Worm (Caenorhabditis elegans): ENCODE measurements around the gene F44E7.9.
"Not testable (repeated sequence)": the region's sequence is repeated elsewhere in the genome, so short reads cannot be mapped to it uniquely, and the experiment has no call there.

The F44E7.9 gene

DNA sequence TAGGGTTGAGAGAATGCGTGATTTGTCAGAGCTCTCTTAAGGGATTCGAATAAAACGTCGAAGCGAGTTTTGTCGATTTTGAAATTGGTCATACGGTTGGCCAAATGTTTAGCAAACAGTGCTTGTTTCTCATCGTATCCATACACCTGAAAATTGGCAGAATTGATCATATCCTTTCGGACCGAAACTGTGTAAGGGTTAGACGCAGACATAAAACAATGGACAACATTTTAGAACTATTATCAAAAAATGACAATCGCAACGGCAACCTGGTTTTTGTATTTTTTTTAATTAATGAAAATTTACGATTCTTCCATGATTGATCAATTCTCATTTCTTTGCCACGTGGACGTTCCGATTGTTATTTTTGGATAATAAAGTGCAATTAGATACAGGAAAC is 16.9 kb upstream of the F44E7.9 start:
- no peak for TF ChIP-seq unc-62 (GFP tag; optimal IDR thresholded peaks at IDR 0.05)

DNA sequence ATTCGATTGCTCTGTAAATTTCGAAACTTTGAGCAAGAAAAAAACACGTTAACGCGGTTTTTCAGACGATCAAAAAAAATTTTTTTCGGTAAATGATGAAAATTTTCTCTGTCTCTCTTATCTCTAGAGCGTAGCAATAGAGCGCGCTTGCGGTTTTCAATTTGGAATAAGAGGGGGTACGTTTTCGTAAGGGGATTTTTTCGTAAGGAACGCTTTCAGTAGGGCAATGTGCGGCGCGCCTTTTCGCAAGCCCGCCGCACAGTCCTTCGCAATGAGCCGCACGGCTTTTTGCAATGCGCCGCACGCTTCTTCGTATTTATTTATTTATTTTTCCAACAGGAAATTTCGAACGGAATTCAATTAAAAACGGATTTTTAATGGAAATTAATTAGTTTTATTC is 14.1 kb upstream of the F44E7.9 start, which contains the start of gene F44E7.4:
TSS of gene F44E7.4 (minus strand) at position 13 of the 400 bp plus-strand sequence.
- TF ChIP-seq unc-62 (GFP tag; optimal IDR thresholded peaks at IDR 0.05), result not testable (repeated sequence)

DNA sequence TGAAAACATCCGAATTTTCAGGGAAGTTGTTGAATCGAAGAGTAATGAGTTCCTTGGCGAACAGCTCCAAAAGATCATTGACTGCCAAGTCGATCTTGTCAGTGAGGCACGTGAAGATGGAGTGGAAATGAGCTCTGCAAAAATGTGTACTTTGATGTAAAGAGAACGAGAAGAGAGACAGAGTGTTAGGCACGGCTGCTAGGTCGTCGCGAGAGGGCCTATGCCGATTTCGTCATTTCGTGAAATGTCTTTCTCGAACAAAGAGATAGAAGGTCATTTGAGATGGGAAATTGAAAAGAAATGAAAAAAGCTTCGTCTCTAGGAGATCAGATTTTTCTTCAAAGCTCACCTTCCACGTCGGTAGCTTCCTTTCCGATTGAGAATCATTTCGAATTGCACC is 11.0 kb upstream of the F44E7.9 start:
- no peak for TF ChIP-seq unc-62 (GFP tag; optimal IDR thresholded peaks at IDR 0.05)

DNA sequence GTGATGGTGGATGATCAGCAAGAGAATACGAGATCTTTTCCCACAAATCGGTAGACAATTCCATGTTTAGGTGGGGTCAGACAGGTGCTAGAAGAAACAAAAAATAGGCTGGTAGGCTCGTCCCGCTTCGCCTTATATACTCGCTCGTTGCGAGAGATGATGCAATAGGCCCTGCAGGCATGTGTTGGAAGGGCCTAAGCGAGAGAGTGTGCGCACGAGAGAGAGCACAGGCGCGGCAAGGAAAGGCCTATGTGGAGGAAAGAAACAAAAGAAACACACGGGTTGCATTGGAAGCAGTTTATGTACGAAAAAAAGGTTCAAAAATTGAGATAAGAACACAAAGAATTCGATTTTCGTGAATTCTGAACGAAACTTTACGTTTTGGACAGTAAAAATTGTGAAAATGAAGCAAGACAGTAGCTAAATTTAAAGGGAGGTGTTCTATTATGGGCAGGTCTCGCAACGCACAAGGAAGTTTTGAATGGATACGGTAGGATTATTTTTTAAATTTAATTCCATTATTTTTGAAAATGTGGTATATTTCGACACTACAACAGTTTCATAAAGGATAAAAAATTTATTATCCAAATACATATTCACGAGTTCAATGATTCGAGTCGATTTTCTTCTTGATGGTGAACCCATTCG is 10.2 kb upstream of the F44E7.9 start, which contains the start of gene F44E7.5:
TSS of gene F44E7.5 (minus strand) at position 210 of the 648 bp plus-strand sequence.
- TF ChIP-seq unc-62 (GFP tag; optimal IDR thresholded peaks at IDR 0.05), result no peak

DNA sequence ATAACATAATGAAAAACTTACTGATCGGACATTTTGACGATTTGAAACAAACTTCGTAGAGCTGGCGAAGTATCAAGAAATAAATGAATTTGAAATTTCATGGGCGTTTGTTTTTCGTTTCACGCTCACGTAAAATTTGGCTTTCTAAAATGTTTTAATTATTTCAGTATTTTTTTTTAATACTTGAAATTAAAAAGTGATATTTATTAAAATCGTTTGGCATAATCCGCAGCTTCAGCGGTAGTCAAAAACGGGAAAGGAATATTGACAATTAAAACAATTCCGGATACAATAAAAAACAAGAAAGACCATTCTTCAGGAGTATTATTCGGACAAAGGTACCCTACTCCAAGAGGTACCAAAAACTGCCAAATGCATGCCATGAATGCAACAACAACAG is 8.3 kb upstream of the F44E7.9 start, which contains the start of gene fbxa-183:
TSS of gene fbxa-183 (minus strand) at position 101 of the 400 bp plus-strand sequence.
- TF ChIP-seq unc-62 (GFP tag; optimal IDR thresholded peaks at IDR 0.05), result no peak

DNA sequence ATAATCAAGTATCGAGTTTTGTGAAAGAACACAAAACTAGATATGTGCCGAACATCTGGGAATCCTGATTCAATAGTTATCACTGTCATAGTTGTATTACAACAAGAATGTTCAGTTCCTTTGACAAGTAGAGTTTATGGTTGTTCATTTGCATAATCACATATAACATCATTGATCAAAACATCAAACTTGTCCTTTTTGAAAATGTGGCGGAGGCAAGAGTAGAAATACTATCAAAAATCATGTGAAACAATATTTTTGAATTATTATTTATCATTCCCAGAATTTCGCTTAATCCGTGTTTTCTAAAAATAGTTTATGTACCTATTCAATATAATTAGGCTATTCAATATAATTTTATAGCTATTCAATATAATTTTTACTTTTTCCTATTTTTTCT is 5.7 kb upstream of the F44E7.9 start, which contains the start of gene F44E7.7:
TSS of gene F44E7.7 (minus strand) at position 101 of the 400 bp plus-strand sequence.
- TF ChIP-seq unc-62 (GFP tag; optimal IDR thresholded peaks at IDR 0.05), result no peak

DNA sequence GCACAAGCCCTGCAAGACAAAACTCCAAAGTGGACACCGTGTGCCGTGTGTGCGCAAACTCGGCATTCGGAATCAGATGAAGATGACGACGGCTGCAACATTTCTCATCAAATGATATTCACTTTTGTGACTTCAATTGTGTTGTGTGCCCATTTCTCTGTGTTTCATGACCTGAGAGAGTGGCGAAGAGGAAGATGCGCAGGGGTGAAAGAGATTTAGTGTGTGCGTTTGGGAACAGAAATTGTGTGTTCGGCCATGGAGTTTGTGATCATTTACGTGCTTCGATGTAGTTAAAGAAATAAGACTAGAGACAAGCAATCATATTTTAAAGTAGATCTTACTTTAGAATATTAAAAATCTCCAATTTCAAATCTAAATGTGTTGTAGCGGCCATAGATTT is 2.4 kb upstream of the F44E7.9 start:
- no peak for TF ChIP-seq unc-62 (GFP tag; optimal IDR thresholded peaks at IDR 0.05)

DNA sequence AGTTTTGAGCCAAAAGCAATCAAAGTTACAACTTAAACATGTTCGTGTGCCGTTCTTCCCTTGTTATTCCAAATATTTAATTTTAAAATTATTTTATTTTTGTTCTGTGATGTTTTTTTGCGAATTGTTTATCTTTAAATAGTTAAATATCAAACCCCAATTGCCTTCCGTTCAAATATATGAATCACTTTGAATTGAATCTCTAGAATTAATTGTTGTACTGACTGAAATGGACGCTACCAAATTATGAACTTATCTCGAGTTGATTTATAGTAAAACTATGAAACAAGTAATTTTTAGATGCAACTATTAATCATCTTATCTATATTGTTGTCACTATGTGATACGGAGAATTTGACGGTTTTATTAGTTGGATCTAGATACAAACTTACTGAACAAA is 1.0 kb downstream of the F44E7.9 start, which contains the start of gene ZC250.2:
TSS of gene ZC250.2 (plus strand) at position 301 of the 400 bp plus-strand sequence.
- no peak for TF ChIP-seq unc-62 (GFP tag; optimal IDR thresholded peaks at IDR 0.05)

DNA sequence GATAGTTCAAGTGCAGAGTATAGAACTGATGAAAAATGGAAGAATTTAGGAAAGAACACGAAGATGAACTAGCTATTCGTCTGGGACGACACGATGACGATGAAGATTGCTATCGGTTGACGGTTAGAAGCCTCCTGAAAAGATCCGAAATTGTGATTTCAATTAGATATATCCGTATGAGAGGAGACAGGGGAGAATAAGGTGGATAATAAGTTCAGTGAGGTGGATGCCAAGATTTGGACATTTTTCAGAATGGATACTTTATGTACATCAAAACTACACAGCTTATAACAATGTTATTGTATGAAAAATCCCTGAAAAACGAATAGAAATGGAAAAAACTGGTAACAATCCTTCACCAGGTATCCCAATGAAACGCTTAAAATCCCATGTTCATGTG is 7.1 kb downstream of the F44E7.9 start, which contains the start of gene nstp-3:
TSS of gene nstp-3 (minus strand) at position 101 of the 400 bp plus-strand sequence.
- no peak for TF ChIP-seq unc-62 (GFP tag; optimal IDR thresholded peaks at IDR 0.05)

DNA sequence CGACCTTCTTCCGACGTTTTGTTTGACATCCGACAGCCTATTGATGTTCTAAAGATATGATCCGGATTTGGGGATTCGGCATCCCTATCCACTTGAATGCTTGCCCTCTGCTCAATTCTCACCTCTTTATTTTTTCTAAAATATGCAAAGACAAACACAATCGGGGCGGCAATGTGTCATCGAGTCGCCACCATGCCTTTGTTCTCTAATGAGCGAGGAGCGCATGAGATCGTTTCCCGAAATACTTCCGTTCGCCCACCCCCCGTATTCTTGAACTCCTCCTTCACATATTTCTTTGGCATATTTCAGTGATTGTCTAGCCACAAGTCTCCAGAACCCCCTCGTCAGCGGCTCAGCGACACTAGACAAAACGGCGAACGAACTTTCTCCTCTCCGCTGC is 8.3 kb downstream of the F44E7.9 start, which contains the start of gene cyn-17:
TSS of gene cyn-17 (plus strand) at position 301 of the 400 bp plus-strand sequence.
- no peak for TF ChIP-seq unc-62 (GFP tag; optimal IDR thresholded peaks at IDR 0.05)

DNA sequence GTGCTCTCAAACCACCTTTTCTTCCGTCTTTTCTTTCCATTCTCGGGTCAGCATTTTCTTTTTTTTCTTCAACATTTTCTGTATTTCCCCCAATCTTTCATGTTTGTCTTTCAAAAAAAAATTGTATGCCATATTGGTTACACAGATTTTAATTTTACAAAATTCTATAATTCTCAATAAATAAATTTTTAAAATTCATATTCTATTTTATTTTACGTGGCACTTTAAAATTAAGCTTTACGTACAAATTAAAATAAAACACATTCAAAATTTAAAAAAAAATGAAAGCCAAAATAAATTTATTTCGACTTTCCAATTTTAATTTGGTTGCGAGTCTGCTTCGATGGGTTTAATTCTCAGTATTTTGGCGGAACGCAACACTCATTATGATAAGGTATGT is 14.4 kb downstream of the F44E7.9 start, which contains the start of gene ZC250.5:
TSS of gene ZC250.5 (plus strand) at position 301 of the 400 bp plus-strand sequence.
- no peak for TF ChIP-seq unc-62 (GFP tag; optimal IDR thresholded peaks at IDR 0.05)

DNA sequence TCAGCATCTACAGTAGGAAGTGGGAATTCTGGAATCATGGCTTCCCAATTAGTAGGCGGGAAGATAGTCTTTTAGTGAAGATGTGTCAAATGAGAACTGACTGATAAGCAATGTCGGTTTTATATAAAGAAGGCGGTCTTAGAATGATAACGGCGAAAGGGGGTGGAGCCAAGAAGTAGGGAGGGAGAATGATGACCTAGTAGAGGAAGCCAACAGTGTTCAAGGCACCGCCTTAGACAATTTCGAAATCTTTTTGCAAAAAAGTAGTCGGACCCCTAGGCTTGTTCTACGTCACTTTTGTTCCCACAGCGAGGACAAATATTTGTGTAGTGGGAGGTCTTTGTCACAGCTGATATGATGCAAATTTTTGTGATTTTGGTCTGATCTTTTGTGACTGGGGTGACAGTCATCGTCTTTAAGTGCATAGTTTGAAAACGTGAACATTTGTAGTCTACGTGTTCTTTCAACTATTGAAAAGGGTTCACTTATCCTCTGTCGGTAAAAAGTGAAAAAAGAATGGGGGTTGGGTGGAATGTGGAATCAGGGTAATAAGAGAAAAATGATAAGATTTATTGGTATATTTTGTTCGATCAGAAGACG is 22.1 kb downstream of the F44E7.9 start, which contains the start of gene ZC250.4:
TSS of gene ZC250.4 (minus strand) at position 78 of the 600 bp plus-strand sequence.
- TF ChIP-seq unc-62 (GFP tag; optimal IDR thresholded peaks at IDR 0.05), result no peak

DNA sequence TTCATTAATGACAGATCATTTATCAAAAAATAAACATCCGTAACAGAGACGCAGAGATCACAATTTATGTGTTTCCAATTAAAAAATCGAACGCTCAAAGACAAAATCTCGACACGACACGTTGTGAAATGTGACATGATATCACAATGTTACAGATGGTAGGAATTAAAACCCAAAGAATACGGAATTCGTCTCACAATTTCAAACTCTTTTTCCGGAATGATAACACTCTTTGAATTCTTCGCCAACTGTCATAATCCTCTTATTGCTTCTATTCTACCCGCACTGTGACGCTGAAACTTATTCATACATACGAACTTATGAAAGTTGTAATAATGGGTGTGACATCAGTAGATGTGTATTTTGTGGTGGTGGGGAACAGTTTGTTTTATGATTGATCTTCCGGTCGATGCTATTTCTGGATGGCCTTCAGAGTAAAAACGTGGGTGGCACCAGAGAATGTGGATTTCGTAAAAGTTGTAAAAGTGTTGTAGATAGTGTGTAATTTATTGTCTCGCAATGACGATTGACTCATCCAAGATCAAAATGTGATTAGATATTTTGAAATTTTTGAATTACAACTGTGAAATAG is 25.5 kb downstream of the F44E7.9 start:
- no peak for TF ChIP-seq unc-62 (GFP tag; optimal IDR thresholded peaks at IDR 0.05)

DNA sequence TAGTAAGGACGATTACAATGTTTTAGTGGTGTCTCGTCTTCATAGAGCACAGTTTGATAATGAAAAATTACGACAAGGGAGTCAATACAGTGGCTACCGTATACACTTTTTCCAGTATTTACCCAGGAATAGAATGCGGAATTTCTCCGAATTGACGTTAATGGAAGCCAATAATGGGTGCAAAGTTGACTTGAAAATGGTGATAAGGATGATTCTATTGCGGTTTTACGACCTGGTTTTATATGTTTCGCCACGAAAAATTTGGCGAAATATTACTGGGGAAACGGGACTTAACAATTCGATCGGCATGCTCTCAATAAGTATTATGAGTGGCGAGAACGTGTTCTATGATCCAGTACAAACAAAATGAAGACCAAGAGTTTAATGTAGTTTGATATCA is 28.9 kb downstream of the F44E7.9 start:
- no peak for TF ChIP-seq unc-62 (GFP tag; optimal IDR thresholded peaks at IDR 0.05)

DNA sequence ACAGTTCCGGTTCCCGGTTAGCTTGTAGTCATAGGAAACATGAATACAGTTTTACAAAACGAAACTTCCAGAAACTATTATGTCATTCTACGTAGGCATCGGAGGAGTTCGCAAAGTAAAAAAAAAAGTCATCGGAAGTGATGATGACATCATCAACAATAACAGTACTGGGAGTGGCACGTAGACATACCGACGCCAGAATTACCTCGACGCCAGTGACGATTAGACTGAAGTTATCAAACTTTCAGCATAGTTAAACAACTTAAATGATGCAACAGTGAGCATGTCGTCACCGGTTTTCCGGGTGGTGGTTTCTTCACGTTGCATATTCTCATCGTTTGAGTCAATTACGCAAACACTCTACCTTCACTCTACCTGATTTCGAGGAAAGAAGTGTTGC is 29.4 kb downstream of the F44E7.9 start:
- no peak for TF ChIP-seq unc-62 (GFP tag; optimal IDR thresholded peaks at IDR 0.05)

DNA sequence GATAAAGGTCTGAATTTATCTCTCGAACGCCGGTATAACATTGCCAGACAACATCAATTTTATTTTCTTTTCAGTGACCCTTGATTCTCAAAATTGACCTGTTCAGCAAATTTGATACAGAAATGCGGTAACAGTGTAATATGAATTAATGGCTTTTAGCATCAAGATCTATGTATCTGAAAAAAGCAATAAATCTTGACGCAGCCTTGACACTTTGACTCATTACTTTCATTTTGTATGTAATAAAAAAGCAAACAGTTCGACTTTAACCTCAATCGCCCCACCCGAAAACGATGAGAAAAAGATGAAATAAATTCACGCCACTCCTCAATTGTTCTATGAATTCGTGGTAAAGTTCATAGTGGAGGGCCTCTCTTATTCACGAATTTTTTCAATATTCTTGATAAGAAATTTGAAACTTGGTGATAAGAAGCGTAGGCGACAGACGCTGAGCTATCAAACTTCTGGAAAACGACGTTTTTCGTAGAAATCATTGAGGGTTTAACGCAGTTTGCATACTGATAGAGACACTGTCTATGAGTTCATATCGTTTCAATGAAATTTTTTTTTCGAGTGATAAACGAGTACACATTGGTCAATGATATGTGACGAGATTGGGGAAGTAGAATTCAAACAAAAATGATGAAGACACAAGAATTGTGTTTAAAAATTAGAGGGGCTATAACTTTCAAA is 30.6 kb downstream of the F44E7.9 start:
- TF ChIP-seq unc-62 (GFP tag; optimal IDR thresholded peaks at IDR 0.05), result no peak

All from whole organism, dauer.